Worm (Caenorhabditis elegans) whole organism, midembryonic: Measurements from ENCODE around the gene dpy-21.
"Not testable (repeated sequence)": the region's sequence is repeated elsewhere in the genome, so short reads cannot be mapped to it uniquely, and the experiment has no call there.

Source experiments
- T22C8.4 ChIP-seq: fragments of 200-800 bp; sonication (Bioruptor generic); IDR thresholded peaks from 2 replicates; pipeline ENCODE4 v1.3.6; 2022; ENCODE audit warnings: missing genetic modification characterization, missing compliant biosample characterization
- cog-1 ChIP-seq: sonication (generic microtip); optimal IDR thresholded peaks from 2 replicates; lab custom pipeline; 2016; ENCODE audit warnings: missing genetic modification characterization, missing compliant biosample characterization
- flt-1 ChIP-seq: fragments of 200-800 bp; sonication (Bioruptor generic); IDR thresholded peaks from 2 replicates; pipeline ENCODE4 v1.3.6; 2022; ENCODE audit warnings: missing genetic modification characterization, missing compliant biosample characterization
- klf-2 ChIP-seq: fragments of 200-800 bp; sonication (Bioruptor generic); conservative IDR thresholded peaks from 2 replicates; pipeline ENCODE4 v1.3.6; 2022; ENCODE audit warnings: missing genetic modification reagents, missing genetic modification characterization, missing compliant biosample characterization
- med-1 ChIP-seq: sonication (generic microtip); optimal IDR thresholded peaks from 2 replicates; lab custom pipeline; 2017; ENCODE audit warnings: missing genetic modification characterization, mild to moderate bottlenecking, missing compliant biosample characterization, antibody characterized with exemption, missing genetic modification reagents; ENCODE audit not compliant: insufficient read depth
- ref-1 ChIP-seq: fragments of 200-800 bp; sonication (Bioruptor generic); conservative IDR thresholded peaks from 2 replicates; pipeline ENCODE4 v1.3.6; 2022; ENCODE audit warnings: missing genetic modification reagents, missing genetic modification characterization, missing compliant biosample characterization
- tab-1 ChIP-seq: fragments of 200-800 bp; sonication (Bioruptor generic); IDR thresholded peaks from 2 replicates; pipeline ENCODE4 v1.3.6; 2022; ENCODE audit warnings: missing genetic modification characterization, missing compliant biosample characterization
- ztf-23 ChIP-seq: fragments of 200-800 bp; sonication (Bioruptor generic); IDR thresholded peaks from 2 replicates; pipeline ENCODE4 v1.3.6; 2022; ENCODE audit warnings: missing genetic modification reagents, missing genetic modification characterization, missing compliant biosample characterization
- ztf-29 ChIP-seq: fragments of 200-800 bp; sonication (Bioruptor generic); IDR thresholded peaks from 2 replicates; pipeline ENCODE4 v1.3.6; 2022; ENCODE audit warnings: missing genetic modification reagents, missing genetic modification characterization, missing compliant biosample characterization

The dpy-21 gene

ce11 chrV:17896736-17897353 lies 52.1 kb downstream of the dpy-21 start, which contains the start of gene fbxa-156:
fbxa-156 (minus strand) TSS chrV:17896786.
- no peak for TF ChIP-seq ztf-23 (GFP tag; lab: Robert Waterston, UW)
- TF ChIP-seq T22C8.4 (GFP tag; lab: Robert Waterston, UW): no peak
- no peak for TF ChIP-seq ztf-29
- no peak for TF ChIP-seq flt-1
- TF ChIP-seq cog-1 (tag; lab: Kevin White, UChicago): no peak
- no peak for TF ChIP-seq med-1 (GFP tag; lab: Kevin White, UChicago)
- no peak for TF ChIP-seq klf-2
- TF ChIP-seq tab-1 (GFP tag; lab: Robert Waterston, UW): no peak
- no peak for TF ChIP-seq ref-1 (GFP tag; lab: Robert Waterston, UW)

DNA sequence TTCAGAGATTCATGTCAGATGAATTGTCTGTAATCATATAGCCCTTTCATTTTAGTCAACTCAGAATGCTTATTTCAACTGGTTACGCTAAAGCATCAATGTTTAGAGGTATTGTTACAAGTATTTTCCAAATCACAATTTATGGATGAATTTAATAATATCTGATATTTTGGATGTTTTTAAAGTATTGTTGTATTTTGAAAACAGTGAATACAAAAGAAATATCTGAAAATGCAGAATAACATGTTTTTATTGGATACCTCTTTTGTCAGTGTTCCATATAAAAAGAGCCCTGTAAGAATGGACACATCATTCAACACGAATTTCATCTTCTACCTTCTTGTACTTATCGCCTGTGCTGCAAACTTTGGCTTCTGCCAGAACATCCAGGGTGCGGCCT lies 54.5 kb downstream of the dpy-21 start, which contains the start of gene C06H5.12:
Gene C06H5.12, plus strand, starts transcription at position 301 of the 400 bp plus-strand sequence.
- not testable (repeated sequence) for TF ChIP-seq T22C8.4 (GFP tag; lab: Robert Waterston, UW); ztf-23 (GFP tag; lab: Robert Waterston, UW); klf-2

DNA sequence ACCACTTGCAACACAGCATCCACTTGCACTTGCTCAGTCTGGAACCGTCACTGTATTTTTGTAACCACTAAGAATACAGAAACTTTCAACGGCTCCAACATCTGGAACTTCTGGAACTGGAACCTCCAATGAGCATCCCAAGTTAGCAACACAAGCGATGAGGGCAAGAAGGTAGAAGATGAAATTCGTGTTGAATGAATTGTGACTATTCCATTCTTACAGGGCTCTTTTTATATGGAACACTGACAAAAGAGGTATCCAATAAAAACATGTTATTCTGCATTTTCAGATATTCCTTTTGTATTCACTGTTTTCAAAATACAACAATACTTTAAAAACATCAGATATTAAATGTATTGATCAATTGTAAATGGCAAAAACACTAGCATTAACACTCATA lies 55.0 kb downstream of the dpy-21 start, which contains the start of gene C06H5.11:
Gene C06H5.11, minus strand, starts transcription at position 101 of the 400 bp plus-strand sequence.
- not testable (repeated sequence) for TF ChIP-seq ztf-23, tab-1, ref-1 (GFP tag; lab: Robert Waterston, UW)

- TF ChIP-seq med-1 (GFP tag; lab: Kevin White, UChicago) (no peak), ztf-29 (no peak), klf-2 (no peak), ref-1 (GFP tag; lab: Robert Waterston, UW) (no peak), ztf-23 (GFP tag; lab: Robert Waterston, UW) (no peak), tab-1 (GFP tag; lab: Robert Waterston, UW) (no peak), T22C8.4 (GFP tag; lab: Robert Waterston, UW) (no peak), cog-1 (tag; lab: Kevin White, UChicago) (no peak), flt-1 (no peak)
These were observed 57.7 kb downstream of the dpy-21 start for ce11 chrV:17891317-17891716.

ce11 chrV:17888939-17889338 lies 60.1 kb downstream of the dpy-21 start, which contains the start of gene C06H5.6:
C06H5.6 (minus strand) TSS chrV:17888984.
- TF ChIP-seq tab-1 (GFP tag; lab: Robert Waterston, UW) (no peak), klf-2 (no peak), T22C8.4 (GFP tag; lab: Robert Waterston, UW) (no peak), flt-1 (no peak), med-1 (GFP tag; lab: Kevin White, UChicago) (no peak), ztf-29 (no peak), cog-1 (tag; lab: Kevin White, UChicago) (no peak), ztf-23 (GFP tag; lab: Robert Waterston, UW) (no peak), ref-1 (GFP tag; lab: Robert Waterston, UW) (no peak)
